Worm (Caenorhabditis elegans): ENCODE results near the gene fbxa-83.
A peak's percentile ranks its signal among the peaks of the same experiment; 100 is the strongest.

Gene fbxa-83

DNA sequence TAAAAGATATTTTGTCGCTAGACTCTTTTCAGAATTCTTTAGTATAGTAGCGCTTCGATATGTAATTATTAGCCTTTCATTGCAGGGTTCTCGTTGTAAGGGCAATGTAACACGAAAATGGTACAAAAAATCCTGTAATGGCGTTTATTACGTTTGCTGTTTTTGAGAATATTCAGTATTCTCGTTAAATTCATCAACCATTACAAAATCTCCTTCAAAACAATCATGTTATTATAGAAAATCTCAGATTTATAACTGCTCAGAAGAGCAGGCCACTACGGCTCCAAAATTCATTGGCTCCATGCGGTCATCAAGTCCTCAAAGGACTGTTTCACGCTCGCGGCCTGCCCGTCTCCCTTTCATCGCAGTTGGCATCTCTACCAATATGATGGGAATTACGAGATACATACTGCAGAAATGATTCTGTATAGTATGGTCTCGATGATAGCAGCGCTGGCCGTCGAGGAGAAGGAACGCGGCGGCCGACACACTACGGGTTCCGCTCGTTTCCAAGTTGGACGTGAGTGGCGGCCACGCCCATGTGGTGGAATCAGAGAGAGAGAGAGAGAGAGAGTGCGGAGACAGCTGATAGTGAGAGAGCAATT lies 613 bp upstream of the fbxa-83 start (continued):
- TF ChIP-seq F16B12.6 (tag; optimal IDR thresholded peaks at IDR 0.05) (no peak), pqm-1 (tag; optimal IDR thresholded peaks at IDR 0.05) (no peak), ceh-8 (GFP tag; optimal IDR thresholded peaks at IDR 0.05) (peak; percentile 31), pag-3 (tag; optimal IDR thresholded peaks at IDR 0.05; ENCODE audit: borderline replicate concordance, insufficient read depth) (no peak), ztf-11 (tag; optimal IDR thresholded peaks at IDR 0.05) (peak in 1 of 2 experiments; percentile 25), nhr-85 (tag) (peak; percentile 96), ets-5 (GFP tag; IDR thresholded peaks at IDR 0.05) (no peak), nhr-28 (tag; optimal IDR thresholded peaks at IDR 0.05) (no peak), aly-2 (tag; optimal IDR thresholded peaks at IDR 0.05) (no peak), nhr-11 (tag; optimal IDR thresholded peaks at IDR 0.05) (no peak), blmp-1 (tag; optimal IDR thresholded peaks at IDR 0.05) (no peak), zag-1 (tag; optimal IDR thresholded peaks at IDR 0.05) (no peak), nhr-20 (tag; optimal IDR thresholded peaks at IDR 0.05) (peak; percentile 90), nhr-47 (tag; optimal IDR thresholded peaks at IDR 0.05) (peak; percentile 91), unc-130 (tag; optimal IDR thresholded peaks at IDR 0.05) (no peak), pax-3 (tag; optimal IDR thresholded peaks at IDR 0.05) (peak; percentile 56), dpl-1 (GFP tag; optimal IDR thresholded peaks at IDR 0.05) (peak in 2 of 3 experiments; percentile 22 to 36), grh-1 (GFP tag; IDR thresholded peaks at IDR 0.05) (peak; percentile 84), alr-1 (tag; optimal IDR thresholded peaks at IDR 0.05; ENCODE audit: borderline replicate concordance) (no peak), lin-35 (GFP tag; optimal IDR thresholded peaks at IDR 0.05) (peak; percentile 35 to 73), efl-1 (optimal IDR thresholded peaks at IDR 0.05) (peak; percentile 39 to 63), efl-1 (GFP tag; optimal IDR thresholded peaks at IDR 0.05 in 1 of 2) (peak; percentile 36 to 93), tbx-2 (tag; optimal IDR thresholded peaks at IDR 0.05) (peak; percentile 75), xbp-1 (tag; optimal IDR thresholded peaks at IDR 0.05) (peak; percentile 70), efl-3 (GFP tag; optimal IDR thresholded peaks at IDR 0.05) (no peak), elt-3 (tag; optimal IDR thresholded peaks at IDR 0.05) (peak in 3 of 6 experiments; percentile 2 to 52 (median 15)), ztf-4 (tag; optimal IDR thresholded peaks at IDR 0.05) (no peak), fkh-8 (tag; optimal IDR thresholded peaks at IDR 0.05) (peak; percentile 5), irx-1 (tag; optimal IDR thresholded peaks at IDR 0.05) (peak; percentile 67), nhr-76 (tag; optimal IDR thresholded peaks at IDR 0.05) (no peak), ceh-82 (tag; optimal IDR thresholded peaks at IDR 0.05) (peak; percentile 19 to 59 (median 47)), Y116A8C.19 (tag; optimal IDR thresholded peaks at IDR 0.05; ENCODE audit: borderline replicate concordance) (no peak), mab-9 (GFP tag; IDR thresholded peaks at IDR 0.05) (peak; percentile 60; the same call in 1 of the 2 replicates), egl-13 (tag; optimal IDR thresholded peaks at IDR 0.05) (peak; percentile 20), unc-98 (GFP tag; IDR thresholded peaks at IDR 0.05) (no peak; the same call in 1 of the 2 replicates), lin-13 (GFP tag; optimal IDR thresholded peaks at IDR 0.05) (peak; percentile 54), sptf-1 (tag; optimal IDR thresholded peaks at IDR 0.05) (no peak), zip-4 (GFP tag; optimal IDR thresholded peaks at IDR 0.05) (peak; percentile 70), aha-1 (tag; optimal IDR thresholded peaks at IDR 0.05) (no peak), hpl-2 (GFP tag; optimal IDR thresholded peaks at IDR 0.05) (peak; percentile 9)

DNA sequence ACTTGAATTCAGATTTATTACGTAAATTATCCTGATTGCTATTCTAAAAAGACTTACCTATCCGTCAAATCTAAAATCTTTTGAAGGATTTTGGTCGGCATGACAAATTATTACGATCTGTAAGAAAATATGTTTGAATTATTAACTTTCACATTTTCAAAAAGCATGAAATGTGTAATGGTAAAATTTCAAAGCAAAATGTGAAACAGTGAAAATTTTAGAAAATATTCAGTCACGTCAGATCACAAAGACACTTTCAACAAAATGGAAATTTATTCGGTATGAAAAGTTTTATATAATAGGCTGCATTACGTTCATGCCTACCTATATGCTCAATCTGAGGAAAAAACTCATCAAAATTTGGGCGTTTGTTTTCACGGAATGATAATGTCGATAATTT lies 4.5 kb downstream of the fbxa-83 start, which contains the start of gene fbxa-126:
TSS of gene fbxa-126 (minus strand) at position 101 of the 400 bp plus-strand sequence.
- TF ChIP-seq xbp-1 (tag; optimal IDR thresholded peaks at IDR 0.05), result no peak
- no peak for TF ChIP-seq elt-2 (tag; optimal IDR thresholded peaks at IDR 0.05)
- no peak for TF ChIP-seq ceh-90 (tag; optimal IDR thresholded peaks at IDR 0.05)
- TF ChIP-seq ceh-82 (tag; optimal IDR thresholded peaks at IDR 0.05), result no peak
- no peak for TF ChIP-seq unc-130 (tag; optimal IDR thresholded peaks at IDR 0.05)
- no peak for TF ChIP-seq fkh-10 (GFP tag; optimal IDR thresholded peaks at IDR 0.05)
- TF ChIP-seq nhr-47 (tag; optimal IDR thresholded peaks at IDR 0.05), result no peak
- no peak for TF ChIP-seq zip-4 (GFP tag; optimal IDR thresholded peaks at IDR 0.05)
- no peak for TF ChIP-seq ztf-4 (tag; optimal IDR thresholded peaks at IDR 0.05)
- TF ChIP-seq lsy-2 (tag; optimal IDR thresholded peaks at IDR 0.05), result no peak
- TF ChIP-seq ceh-88 (GFP tag; IDR thresholded peaks at IDR 0.05), result no peak
- TF ChIP-seq nhr-19 (GFP tag; conservative IDR thresholded peaks at IDR 0.05), result no peak
